Worm (Caenorhabditis elegans): ENCODE measurements around the gene C34C12.7.

C34C12.7 gene

ce11 chrIII:3493138-3493537 is 5.0 kb upstream of the C34C12.7 start, which contains the start of gene gly-14:
TSS of gene gly-14 (minus strand) at chrIII:3493238.
- no peak for TF ChIP-seq unc-62 (GFP tag; optimal IDR thresholded peaks at IDR 0.05)

ce11 chrIII:3487133-3487532 is 1.0 kb downstream of the C34C12.7 start:
- no peak for TF ChIP-seq unc-62 (GFP tag; optimal IDR thresholded peaks at IDR 0.05)

DNA sequence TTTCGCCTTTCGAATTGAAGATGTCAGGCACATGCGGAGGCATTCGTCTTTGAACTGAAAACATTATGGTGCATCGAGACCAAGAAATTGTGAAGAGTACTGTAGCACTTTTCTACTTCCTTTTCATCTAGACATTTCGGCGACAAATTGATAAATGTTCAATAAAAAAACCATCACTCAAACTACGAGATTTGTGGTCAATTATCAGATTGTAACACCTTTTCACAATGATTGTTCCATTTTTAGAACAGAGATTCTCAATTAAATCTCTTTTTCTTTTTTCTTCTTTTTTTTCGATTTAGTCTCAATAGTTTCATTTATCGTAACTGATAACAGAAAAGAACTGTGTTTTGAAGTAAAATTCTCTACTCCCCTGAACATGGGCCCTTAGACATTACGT is 2.1 kb downstream of the C34C12.7 start:
- no peak for TF ChIP-seq unc-62 (GFP tag; optimal IDR thresholded peaks at IDR 0.05)

DNA sequence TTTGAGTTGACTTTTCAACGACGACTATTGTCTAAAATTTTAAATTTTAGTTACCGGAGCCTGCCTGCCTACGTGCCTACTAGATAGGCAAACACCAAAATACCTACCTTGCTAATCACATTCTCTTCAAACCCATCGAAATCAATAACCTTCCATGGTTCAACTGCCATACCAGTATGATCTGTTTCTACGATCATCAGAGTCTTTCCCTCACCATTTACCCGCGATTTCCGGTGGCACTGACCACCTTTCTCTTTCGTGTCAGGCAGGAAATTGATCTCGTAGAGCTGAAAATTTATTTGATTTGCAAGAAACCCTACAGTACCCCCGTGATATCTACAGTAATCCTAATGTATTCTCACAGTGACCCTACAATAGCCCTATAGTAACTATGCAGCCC is 3.1 kb downstream of the C34C12.7 start:
- no peak for TF ChIP-seq unc-62 (GFP tag; optimal IDR thresholded peaks at IDR 0.05)

DNA sequence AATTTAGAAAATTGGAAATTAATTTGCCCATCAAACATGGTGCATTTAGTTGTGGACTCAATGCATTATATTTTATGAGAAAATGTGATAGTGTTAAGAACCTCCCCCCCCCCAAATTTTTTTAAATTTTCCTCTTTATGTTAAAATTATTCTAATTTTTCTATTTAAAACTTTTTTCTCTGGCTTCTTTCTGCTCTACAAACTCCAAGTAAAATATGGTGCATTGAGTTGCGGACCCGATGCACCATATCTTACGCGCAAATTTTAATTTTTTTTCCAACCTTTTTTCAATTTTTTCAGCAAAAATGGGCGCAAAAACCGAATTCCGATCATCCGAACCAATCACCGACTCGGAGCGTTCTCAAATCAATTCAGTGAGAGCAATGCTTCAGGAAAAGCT is 5.8 kb downstream of the C34C12.7 start, which contains the start of gene C34C12.6:
Gene C34C12.6 (plus strand): TSS at position 301 of the 400 bp plus-strand sequence.
- no peak for TF ChIP-seq unc-62 (GFP tag; optimal IDR thresholded peaks at IDR 0.05)

- TF ChIP-seq unc-62 (GFP tag; optimal IDR thresholded peaks at IDR 0.05): no peak
Observed at ce11 chrIII:3480950-3481349, 7.2 kb downstream of the C34C12.7 start.

DNA sequence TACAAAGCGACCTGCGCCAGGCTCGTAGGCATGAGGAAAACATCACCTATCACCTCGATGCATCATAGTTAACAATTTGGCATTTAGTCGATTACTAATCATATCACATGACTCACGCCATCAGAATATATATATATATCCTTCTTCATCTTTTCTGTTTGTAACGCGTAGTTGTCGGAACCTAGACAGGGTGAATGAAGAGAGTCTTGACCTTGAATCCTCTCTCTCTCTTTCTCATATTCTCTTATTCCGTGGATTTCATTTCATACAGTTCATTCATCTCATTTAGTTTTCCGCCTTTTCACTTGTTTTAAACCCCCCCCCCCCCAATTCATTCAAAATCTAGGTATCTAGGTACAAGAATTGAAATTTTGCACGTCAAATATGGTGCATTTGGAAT is 7.9 kb downstream of the C34C12.7 start:
- no peak for TF ChIP-seq unc-62 (GFP tag; optimal IDR thresholded peaks at IDR 0.05)

DNA sequence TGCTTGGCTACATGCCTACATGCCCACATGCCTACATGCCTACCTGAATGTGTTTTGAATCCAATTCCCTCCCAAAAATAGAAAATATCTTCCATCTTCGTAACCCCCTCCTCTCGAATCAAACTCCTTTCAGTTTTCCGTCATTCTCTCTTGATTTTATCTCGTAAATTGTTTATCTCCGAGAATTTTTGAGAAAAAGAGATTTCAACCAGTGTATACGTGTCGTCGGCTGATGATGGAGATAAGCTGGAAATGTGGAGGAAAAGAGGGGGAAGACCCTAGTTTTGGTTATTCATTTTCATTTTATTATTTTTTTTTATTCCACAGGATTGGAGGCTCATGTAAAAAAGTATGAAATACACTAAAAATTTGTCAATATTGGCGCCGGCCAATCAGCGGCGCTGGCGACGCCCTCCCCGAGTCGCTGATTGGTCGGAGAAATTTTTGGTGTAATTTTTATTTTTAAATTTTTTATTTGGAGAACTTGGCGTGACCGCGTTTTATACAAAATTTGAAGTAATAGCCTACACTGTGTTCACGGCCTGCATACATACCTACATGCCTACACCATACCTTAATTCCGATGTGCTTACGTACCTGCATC is 9.2 kb downstream of the C34C12.7 start:
- no peak for TF ChIP-seq unc-62 (GFP tag; optimal IDR thresholded peaks at IDR 0.05)

- TF ChIP-seq unc-62 (GFP tag; optimal IDR thresholded peaks at IDR 0.05): no peak
Observed at ce11 chrIII:3477375-3477774, 10.8 kb downstream of the C34C12.7 start.

ce11 chrIII:3476245-3476644 is 11.9 kb downstream of the C34C12.7 start:
- no peak for TF ChIP-seq unc-62 (GFP tag; optimal IDR thresholded peaks at IDR 0.05)

ce11 chrIII:3475497-3475896 is 12.6 kb downstream of the C34C12.7 start, which contains the start of gene C34C12.9:
TSS of gene C34C12.9 (minus strand) at chrIII:3475512.
- no peak for TF ChIP-seq unc-62 (GFP tag; optimal IDR thresholded peaks at IDR 0.05)

DNA sequence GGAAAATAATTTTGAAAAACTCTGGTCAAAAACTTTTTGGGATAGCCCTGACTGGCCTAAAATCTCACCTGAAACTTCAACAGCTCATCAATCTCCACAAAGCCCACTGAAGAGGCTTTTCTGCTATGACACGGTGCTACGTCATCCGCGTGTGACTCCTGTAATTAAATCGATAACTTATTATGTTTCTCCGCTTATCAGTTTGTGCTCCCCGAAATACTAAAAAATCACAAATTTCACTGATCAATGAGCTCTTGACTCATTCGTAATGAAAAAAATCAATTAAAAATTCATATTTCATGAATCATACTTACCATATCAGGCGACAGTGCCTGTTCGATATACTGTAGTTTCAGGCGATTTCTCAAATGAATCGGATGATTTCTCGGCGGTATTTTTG is 13.1 kb downstream of the C34C12.7 start:
- TF ChIP-seq unc-62 (GFP tag; optimal IDR thresholded peaks at IDR 0.05): no peak

- TF ChIP-seq unc-62 (GFP tag; optimal IDR thresholded peaks at IDR 0.05): no peak
Observed at ce11 chrIII:3471403-3472053, 16.6 kb downstream of the C34C12.7 start, which contains the start of gene rsu-1. TSS of gene rsu-1 (plus strand) at chrIII:3472003.

DNA sequence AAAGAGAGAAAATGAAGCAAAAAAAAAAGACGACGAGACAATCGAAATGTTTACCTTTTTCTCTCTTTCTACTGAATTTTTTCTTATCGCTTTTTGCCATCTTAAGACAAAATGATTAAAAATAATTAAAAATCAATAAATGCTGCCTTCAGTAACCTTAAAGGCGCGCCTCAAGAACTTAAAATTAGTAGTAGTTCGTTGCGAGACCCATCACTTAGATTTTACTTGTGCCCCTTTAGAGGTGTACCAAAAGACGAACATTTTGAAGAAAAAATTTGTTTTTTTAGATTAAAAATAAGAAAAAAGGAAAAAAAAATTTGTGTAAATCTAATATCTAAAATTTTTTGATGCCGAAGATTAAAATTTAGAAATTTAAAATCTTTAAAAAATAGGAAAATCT is 17.2 kb downstream of the C34C12.7 start:
- no peak for TF ChIP-seq unc-62 (GFP tag; optimal IDR thresholded peaks at IDR 0.05)

DNA sequence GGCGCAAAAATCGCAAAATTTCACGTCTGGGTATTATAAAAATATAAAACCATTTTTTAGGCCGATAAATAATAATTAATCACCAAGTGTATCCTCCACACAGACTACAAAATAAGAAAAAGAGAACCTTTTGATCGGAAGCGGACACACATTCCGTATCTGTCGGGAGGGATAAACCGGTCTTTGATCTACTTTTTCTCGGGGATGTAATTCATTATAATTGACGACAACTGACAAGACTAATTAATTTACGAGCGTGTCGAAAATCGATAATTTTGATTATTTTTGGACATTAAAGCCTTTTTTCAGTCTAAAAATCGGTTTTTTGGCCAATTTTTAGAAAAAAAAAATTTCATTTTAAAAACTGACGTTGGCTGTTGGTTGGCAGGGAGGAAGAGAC is 17.7 kb downstream of the C34C12.7 start:
- no peak for TF ChIP-seq unc-62 (GFP tag; optimal IDR thresholded peaks at IDR 0.05)

DNA sequence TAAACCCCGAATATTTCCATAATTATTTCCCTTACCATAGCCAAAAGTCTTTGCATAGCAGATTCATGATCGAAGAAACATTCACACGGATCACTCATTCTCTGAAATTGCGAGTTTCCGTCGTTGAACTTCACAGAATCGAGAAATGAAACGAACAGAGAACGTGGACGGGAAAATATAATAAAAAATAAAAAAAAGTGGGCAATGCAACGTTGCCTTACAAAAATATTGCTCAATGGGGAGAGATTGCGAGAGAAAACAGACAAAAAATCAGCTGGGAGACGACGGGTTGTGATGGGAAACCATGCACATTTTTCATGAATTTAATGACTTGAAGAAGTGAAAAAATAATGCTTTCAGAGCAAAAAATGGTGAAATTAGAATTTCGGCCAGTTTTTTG is 18.5 kb downstream of the C34C12.7 start, which contains the start of gene smim-14:
Gene smim-14 (minus strand): TSS at position 101 of the 400 bp plus-strand sequence.
- TF ChIP-seq unc-62 (GFP tag; optimal IDR thresholded peaks at IDR 0.05): no peak

DNA sequence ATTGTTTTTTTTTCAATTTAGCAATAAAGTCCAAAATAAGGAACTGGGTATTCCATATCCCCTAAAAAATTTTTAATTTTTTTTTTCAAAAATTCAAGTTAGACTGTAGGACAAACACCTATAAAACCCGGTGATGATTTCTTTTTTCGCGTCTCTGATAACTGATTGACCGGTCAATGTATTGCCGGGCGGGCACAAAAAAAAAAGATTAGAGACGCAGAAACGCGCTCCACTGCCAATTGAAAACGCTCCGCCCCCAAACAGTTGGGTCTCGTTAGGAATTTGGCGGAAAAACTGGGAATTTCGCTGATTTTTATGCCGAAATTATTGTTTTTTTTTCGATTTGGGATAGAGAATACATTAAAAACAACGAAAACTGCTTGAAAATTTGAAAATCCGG is 19.8 kb downstream of the C34C12.7 start:
- TF ChIP-seq unc-62 (GFP tag; optimal IDR thresholded peaks at IDR 0.05): no peak
